Fruit fly (Drosophila melanogaster) whole organism, wandering third instar larva: ENCODE measurements around the gene Usp10.

ENCODE experiments used
- CG9705 ChIP-seq: fragments of 200-800 bp; sonication (Bioruptor generic); optimal IDR thresholded peaks from 2 replicates; lab custom pipeline; 2018; ENCODE audit warnings: missing biosample characterization, mild to moderate bottlenecking, missing genetic modification characterization
- Hnf4 ChIP-seq: fragments of 200-800 bp; sonication (Bioruptor generic); optimal IDR thresholded peaks from 2 replicates; lab custom pipeline; 2016; ENCODE audit warnings: missing biosample characterization, mild to moderate bottlenecking, missing genetic modification characterization
- Myc ChIP-seq: fragments of >200 bp; optimal IDR thresholded peaks from 2 replicates; lab custom pipeline; 2017
- br ChIP-seq: fragments of 200-800 bp; sonication (Bioruptor generic); optimal IDR thresholded peaks from 2 replicates; lab custom pipeline; 2016; ENCODE audit warnings: missing biosample characterization, missing genetic modification characterization
- foxo ChIP-seq, 2 experiments: fragments of 200-800 bp; sonication (Bioruptor generic); optimal IDR thresholded peaks; 2 replicates in 1 of 2; 3 replicates in 1 of 2; lab custom pipeline; 2016 to 2017; ENCODE audit warnings: missing biosample characterization in 2 of 2, missing genetic modification characterization in 2 of 2
- h ChIP-seq: fragments of 200-800 bp; sonication (Bioruptor generic); optimal IDR thresholded peaks from 3 replicates; lab custom pipeline; 2016; ENCODE audit warnings: missing biosample characterization, mild to moderate bottlenecking, missing genetic modification characterization
- pan ChIP-seq: fragments of >200 bp; optimal IDR thresholded peaks from 2 replicates; lab custom pipeline; 2017
- psq ChIP-seq: fragments of 200-800 bp; sonication (Bioruptor generic); optimal IDR thresholded peaks from 3 replicates; lab custom pipeline; 2017; ENCODE audit warnings: missing biosample characterization, mild to moderate bottlenecking, missing genetic modification characterization, moderate library complexity
- sv ChIP-seq: fragments of 200-800 bp; sonication (Bioruptor generic); optimal IDR thresholded peaks from 3 replicates; lab custom pipeline; 2016; ENCODE audit warnings: missing biosample characterization, missing genetic modification characterization
- usp ChIP-seq: fragments of >200 bp; optimal IDR thresholded peaks from 2 replicates; lab custom pipeline; 2017; ENCODE audit warnings: missing biosample characterization, missing genetic modification characterization

- peak; percentile 60 for TF ChIP-seq Hnf4
- no peak for TF ChIP-seq CG9705
- no peak for TF ChIP-seq sv (GFP tag; lab: Kevin White, UChicago)
- no peak for TF ChIP-seq pan (lab: Kevin White, UChicago)
- TF ChIP-seq h (GFP tag; lab: Kevin White, UChicago), result peak; percentile 73
- no peak for TF ChIP-seq usp
- no peak for TF ChIP-seq Myc (lab: Kevin White, UChicago)
- peak; percentile 25 for TF ChIP-seq psq (GFP tag; lab: Kevin White, UChicago)
- TF ChIP-seq foxo (GFP tag; optimal IDR thresholded peaks at IDR 0.05; lab: Kevin White, UChicago), result peak in 1 of 2 experiments; percentile 68
- TF ChIP-seq br (GFP tag; lab: Kevin White, UChicago), result peak; percentile 59
Measured at dm6 chr3L:907673-908323, 36.1 kb downstream of the Usp10 start.
